Worm (Caenorhabditis elegans) whole organism, late embryonic: ENCODE results near the gene F16B4.4.

Experiments used
- ceh-9 ChIP-seq: sonication (generic microtip); optimal IDR thresholded peaks from 2 replicates; lab custom pipeline; 2016; ENCODE audit warnings: mild to moderate bottlenecking, missing genetic modification characterization, inconsistent platforms, missing compliant biosample characterization
- dve-1 ChIP-seq: sonication (generic microtip); optimal IDR thresholded peaks from 2 replicates; lab custom pipeline; 2017; ENCODE audit warnings: antibody characterized with exemption, mild to moderate bottlenecking, missing genetic modification characterization, missing compliant biosample characterization
- pqm-1 ChIP-seq: sonication (generic microtip); optimal IDR thresholded peaks from 2 replicates; lab custom pipeline; 2016; ENCODE audit warnings: missing genetic modification characterization, missing compliant biosample characterization
- tbx-2 ChIP-seq: sonication (generic microtip); optimal IDR thresholded peaks from 2 replicates; lab custom pipeline; 2016; ENCODE audit warnings: missing genetic modification characterization, missing compliant biosample characterization

DNA sequence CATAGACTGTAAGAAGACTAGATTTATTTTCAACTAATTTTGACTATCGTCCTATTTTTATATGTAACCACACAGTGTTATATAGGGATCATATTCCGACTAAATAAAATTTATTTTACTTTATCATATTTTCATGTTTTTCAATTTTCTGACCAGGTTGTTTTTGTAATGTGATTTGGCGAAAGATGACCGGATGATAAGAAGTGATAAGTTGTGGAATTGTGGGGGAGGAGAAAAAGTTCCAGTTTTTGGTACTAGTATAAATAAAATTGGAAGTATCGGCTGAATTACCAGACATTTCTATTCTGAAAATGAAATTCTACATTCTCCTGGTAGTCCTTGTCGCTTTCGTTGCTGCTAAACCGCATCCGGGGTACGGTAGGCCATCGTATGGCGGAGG lies 8.4 kb upstream of the F16B4.4 start, which contains the start of gene F16B4.7:
- TF ChIP-seq ceh-9 (tag; lab: Kevin White, UChicago) (no peak), tbx-2 (no peak), dve-1 (tag; lab: Kevin White, UChicago) (no peak), pqm-1 (tag; lab: Kevin White, UChicago) (no peak)
